Worm (Caenorhabditis elegans) whole organism, young adult: ENCODE data around the gene F38B7.10.

ENCODE experiments used
- B0261.1 ChIP-seq: sonication (generic microtip); optimal IDR thresholded peaks from 2 replicates; lab custom pipeline; 2016; ENCODE audit warnings: mild to moderate bottlenecking, missing genetic modification characterization, moderate library complexity, missing compliant biosample characterization
- F33H1.4 ChIP-seq: fragments of 200-800 bp; sonication (Bioruptor generic); IDR thresholded peaks from 2 replicates; pipeline ENCODE4 v1.3.6; 2022; ENCODE audit warnings: missing genetic modification reagents, missing genetic modification characterization, missing compliant biosample characterization
- T07F8.4 ChIP-seq: sonication (generic microtip); optimal IDR thresholded peaks from 2 replicates; lab custom pipeline; 2016; ENCODE audit warnings: mild to moderate bottlenecking, missing genetic modification characterization, moderate library complexity, missing compliant biosample characterization
- T26A5.8 ChIP-seq: sonication (generic microtip); optimal IDR thresholded peaks from 2 replicates; lab custom pipeline; 2016; ENCODE audit warnings: missing genetic modification characterization, missing compliant biosample characterization
- Y53G8AR.9 ChIP-seq: fragments of 200-800 bp; sonication (Bioruptor generic); conservative IDR thresholded peaks from 2 replicates; pipeline ENCODE4 v1.3.6; 2022; ENCODE audit warnings: missing genetic modification reagents, missing genetic modification characterization, missing compliant biosample characterization
- ZK185.1 ChIP-seq: sonication (generic microtip); optimal IDR thresholded peaks from 2 replicates; lab custom pipeline; 2016; ENCODE audit warnings: mild to moderate bottlenecking, missing genetic modification characterization, missing compliant biosample characterization; ENCODE audit not compliant: poor library complexity, severe bottlenecking
- akir-1 ChIP-seq: fragments of 200-800 bp; sonication (Bioruptor generic); optimal IDR thresholded peaks from 2 replicates; lab custom pipeline; 2018; ENCODE audit warnings: mild to moderate bottlenecking, missing genetic modification characterization, moderate library complexity, missing compliant biosample characterization
- ama-1 ChIP-seq, 3 experiments: fragments of 150-350 bp in 1 of 3; sonication (generic microtip) in 2 of 3; optimal IDR thresholded peaks; 2 replicates each; lab custom pipeline; 2014 to 2018; ENCODE audit warnings: missing biosample characterization in 2 of 3, missing genetic modification characterization in 2 of 3, missing genetic modification reagents in 2 of 3
- aptf-3 ChIP-seq: fragments of 200-800 bp; sonication (Bioruptor generic); IDR thresholded peaks from 2 replicates; pipeline ENCODE4 v1.3.6; 2022; ENCODE audit warnings: missing genetic modification characterization, missing compliant biosample characterization
- athp-1 ChIP-seq: sonication (generic microtip); optimal IDR thresholded peaks from 2 replicates; lab custom pipeline; 2017; ENCODE audit warnings: mild to moderate bottlenecking, missing genetic modification characterization, missing compliant biosample characterization
- attf-6 ChIP-seq: fragments of 200-800 bp; sonication (Bioruptor generic); IDR thresholded peaks from 2 replicates; pipeline ENCODE4 v1.3.6; 2022; ENCODE audit warnings: missing genetic modification reagents, missing genetic modification characterization, missing compliant biosample characterization
- bed-2 ChIP-seq: fragments of 200-800 bp; sonication (Bioruptor generic); IDR thresholded peaks from 2 replicates; pipeline ENCODE4 v1.3.6; 2022; ENCODE audit warnings: missing genetic modification reagents, missing genetic modification characterization, missing compliant biosample characterization
- cebp-1 ChIP-seq, 2 experiments: fragments of 200-800 bp in 1 of 2; sonication (Bioruptor generic) in 1 of 2; sonication (generic microtip) in 1 of 2; IDR thresholded peaks in 1 of 2; optimal IDR thresholded peaks in 1 of 2; 2 replicates each; pipeline versions ENCODE4 v1.3.6 to Lab custom; 2017 to 2022; ENCODE audit warnings: missing compliant biosample characterization in 2 of 2, missing genetic modification characterization in 2 of 2, mild to moderate bottlenecking in 1 of 2, missing genetic modification reagents in 1 of 2, moderate library complexity in 1 of 2
- cebp-2 ChIP-seq: fragments of 200-800 bp; sonication (Bioruptor generic); IDR thresholded peaks from 2 replicates; pipeline ENCODE4 v1.3.6; 2022; ENCODE audit warnings: missing genetic modification characterization, missing compliant biosample characterization
- ceh-58 ChIP-seq: fragments of 200-800 bp; sonication (Bioruptor generic); IDR thresholded peaks from 2 replicates; pipeline ENCODE4 v1.3.6; 2022; ENCODE audit warnings: missing genetic modification characterization, missing compliant biosample characterization
- ceh-91 ChIP-seq: fragments of 200-800 bp; sonication (Bioruptor generic); IDR thresholded peaks from 2 replicates; pipeline ENCODE4 v1.3.6; 2022; ENCODE audit warnings: missing genetic modification reagents, missing genetic modification characterization, missing compliant biosample characterization
- dox-1 ChIP-seq: fragments of 200-800 bp; sonication (Bioruptor generic); IDR thresholded peaks from 2 replicates; pipeline ENCODE4 v1.3.6; 2022; ENCODE audit warnings: missing genetic modification reagents, missing genetic modification characterization, missing compliant biosample characterization
- egl-18 ChIP-seq: fragments of 200-800 bp; sonication (Bioruptor generic); IDR thresholded peaks from 2 replicates; pipeline ENCODE4 v1.3.6; 2022; ENCODE audit warnings: missing genetic modification reagents, missing genetic modification characterization, missing compliant biosample characterization
- egrh-3 ChIP-seq: fragments of 200-800 bp; sonication (Bioruptor generic); IDR thresholded peaks from 2 replicates; pipeline ENCODE4 v1.3.6; 2022; ENCODE audit warnings: missing genetic modification reagents, missing genetic modification characterization, missing compliant biosample characterization
- ets-4 ChIP-seq: fragments of 200-800 bp; sonication (Bioruptor generic); optimal IDR thresholded peaks from 2 replicates; lab custom pipeline; 2018; ENCODE audit warnings: mild to moderate bottlenecking, missing genetic modification characterization, missing compliant biosample characterization
- hmg-1.2 ChIP-seq: fragments of 200-800 bp; sonication (Bioruptor generic); IDR thresholded peaks from 2 replicates; pipeline ENCODE4 v1.3.6; 2022; ENCODE audit warnings: missing genetic modification reagents, missing genetic modification characterization, missing compliant biosample characterization
- hmg-20 ChIP-seq: fragments of 200-800 bp; sonication (Bioruptor generic); IDR thresholded peaks from 2 replicates; pipeline ENCODE4 v1.3.6; 2022; ENCODE audit warnings: missing genetic modification reagents, missing genetic modification characterization, missing compliant biosample characterization
- let-607 ChIP-seq, 2 experiments: fragments of 200-800 bp in 1 of 2; sonication (Bioruptor generic) in 1 of 2; sonication (generic microtip) in 1 of 2; optimal IDR thresholded peaks; 2 replicates each; lab custom pipeline; 2016 to 2018; ENCODE audit warnings: mild to moderate bottlenecking in 2 of 2, missing compliant biosample characterization in 2 of 2, missing genetic modification characterization in 2 of 2, moderate library complexity in 2 of 2, missing genotype in 1 of 2
- lin-26 ChIP-seq: fragments of 200-800 bp; sonication (Bioruptor generic); IDR thresholded peaks from 2 replicates; pipeline ENCODE4 v1.3.6; 2022; ENCODE audit warnings: missing genetic modification reagents, missing genetic modification characterization, missing compliant biosample characterization
- lin-35 ChIP-seq, 3 experiments: fragments of 150-350 bp in 2 of 3; sonication (generic microtip) in 1 of 3; optimal IDR thresholded peaks; 2 replicates each; lab custom pipeline; 2014 to 2018; ENCODE audit warnings: missing biosample characterization in 3 of 3, missing genetic modification characterization in 3 of 3, missing genetic modification reagents in 3 of 3
- lir-1 ChIP-seq: fragments of 200-800 bp; sonication (Bioruptor generic); conservative IDR thresholded peaks from 2 replicates; pipeline ENCODE4 v1.3.6; 2022; ENCODE audit warnings: missing genetic modification reagents, missing genetic modification characterization, missing compliant biosample characterization
- lsy-27 ChIP-seq: sonication (generic microtip); optimal IDR thresholded peaks from 2 replicates; lab custom pipeline; 2017; ENCODE audit warnings: missing genetic modification characterization, mild to moderate bottlenecking, missing compliant biosample characterization, antibody characterized with exemption, missing genotype, borderline replicate concordance; ENCODE audit not compliant: insufficient read depth
- mcd-1 ChIP-seq: fragments of 200-800 bp; sonication (Bioruptor generic); IDR thresholded peaks from 2 replicates; pipeline ENCODE4 v1.3.6; 2022; ENCODE audit warnings: missing genetic modification reagents, missing genetic modification characterization, missing compliant biosample characterization
- nfya-1 ChIP-seq: sonication (generic microtip); optimal IDR thresholded peaks from 2 replicates; lab custom pipeline; 2017; ENCODE audit warnings: antibody characterized with exemption, missing compliant biosample characterization, missing genetic modification characterization, borderline replicate concordance; ENCODE audit not compliant: insufficient read depth
- nhr-120 ChIP-seq: fragments of 200-800 bp; sonication (Bioruptor generic); IDR thresholded peaks from 2 replicates; pipeline ENCODE4 v1.3.6; 2022; ENCODE audit warnings: missing genetic modification characterization, missing compliant biosample characterization
- nhr-27 ChIP-seq: fragments of 200-800 bp; sonication (Bioruptor generic); optimal IDR thresholded peaks from 2 replicates; lab custom pipeline; 2018; ENCODE audit warnings: mild to moderate bottlenecking, missing genetic modification characterization, moderate library complexity, missing compliant biosample characterization
- nhr-80 ChIP-seq: sonication (generic microtip); optimal IDR thresholded peaks from 2 replicates; lab custom pipeline; 2016; ENCODE audit warnings: missing genetic modification characterization, missing compliant biosample characterization
- rcor-1 ChIP-seq: fragments of 200-800 bp; sonication (Bioruptor generic); IDR thresholded peaks from 2 replicates; pipeline ENCODE4 v1.3.6; 2022; ENCODE audit warnings: missing genetic modification reagents, missing genetic modification characterization, missing compliant biosample characterization
- rec-8 ChIP-seq, 2 experiments: sonication (generic microtip); optimal IDR thresholded peaks; 2 replicates each; lab custom pipeline; 2016; ENCODE audit warnings: mild to moderate bottlenecking in 2 of 2, missing genetic modification characterization in 2 of 2, missing genetic modification reagents in 2 of 2, missing genotype in 2 of 2, missing biosample characterization in 1 of 2, missing compliant biosample characterization in 1 of 2, moderate library complexity in 1 of 2
- rpc-1 ChIP-seq, 2 experiments: fragments of 150-350 bp in 1 of 2; sonication (generic microtip) in 1 of 2; optimal IDR thresholded peaks; 2 replicates each; lab custom pipeline; 2014 to 2018; ENCODE audit warnings: missing biosample characterization in 1 of 2, missing genetic modification characterization in 1 of 2, missing genetic modification reagents in 1 of 2, missing genotype in 1 of 2
- sea-2 ChIP-seq: fragments of 200-800 bp; sonication (Bioruptor generic); IDR thresholded peaks from 2 replicates; pipeline ENCODE4 v1.3.6; 2022; ENCODE audit warnings: missing genetic modification characterization, missing compliant biosample characterization
- somi-1 ChIP-seq: fragments of 200-800 bp; sonication (Bioruptor generic); optimal IDR thresholded peaks from 2 replicates; lab custom pipeline; 2018; ENCODE audit warnings: mild to moderate bottlenecking, missing genetic modification characterization, missing compliant biosample characterization
- unc-130 ChIP-seq: sonication (generic microtip); optimal IDR thresholded peaks from 2 replicates; lab custom pipeline; 2016; ENCODE audit warnings: missing genetic modification reagents, missing genetic modification characterization, missing compliant biosample characterization
- zfh-2 ChIP-seq: fragments of 200-800 bp; sonication (Bioruptor generic); conservative IDR thresholded peaks from 2 replicates; pipeline ENCODE4 v1.3.6; 2022; ENCODE audit warnings: missing genetic modification reagents, missing genetic modification characterization, missing compliant biosample characterization
- ztf-25 ChIP-seq: fragments of 200-800 bp; sonication (Bioruptor generic); IDR thresholded peaks from 2 replicates; pipeline ENCODE4 v1.3.6; 2022; ENCODE audit warnings: missing genetic modification reagents, missing genetic modification characterization, missing compliant biosample characterization
- ztf-26 ChIP-seq: sonication (generic microtip); optimal IDR thresholded peaks from 2 replicates; lab custom pipeline; 2017; ENCODE audit warnings: missing genetic modification characterization, missing compliant biosample characterization

F38B7.10 gene

ce11 chrV:11533365-11533949 lies 11.9 kb upstream of the F38B7.10 start (continued):
- TF ChIP-seq T07F8.4, result no peak
- TF ChIP-seq ztf-26 (tag; lab: Kevin White, UChicago), result no peak
- TF ChIP-seq nfya-1 (tag; lab: Kevin White, UChicago), result no peak
- TF ChIP-seq mcd-1 (GFP tag; lab: Robert Waterston, UW), result no peak
- TF ChIP-seq cebp-2 (GFP tag; lab: Robert Waterston, UW), result no peak
- TF ChIP-seq attf-6 (GFP tag; lab: Robert Waterston, UW), result no peak
- TF ChIP-seq rec-8 (tag; optimal IDR thresholded peaks at IDR 0.05; lab: Kevin White, UChicago), result no peak
- 0 out of 2 replicates have a peak, but pooled peaks have one; percentile 14 for TF ChIP-seq Y53G8AR.9 (GFP tag; lab: Robert Waterston, UW)
- TF ChIP-seq ceh-91 (GFP tag; lab: Robert Waterston, UW), result no peak
- TF ChIP-seq T26A5.8, result no peak
- no peak for TF ChIP-seq egrh-3 (GFP tag; lab: Robert Waterston, UW)
- TF ChIP-seq F33H1.4 (GFP tag; lab: Robert Waterston, UW), result no peak
- no peak for TF ChIP-seq dox-1 (GFP tag; lab: Robert Waterston, UW)
- TF ChIP-seq hmg-20 (GFP tag; lab: Robert Waterston, UW), result no peak

- TF ChIP-seq ets-4 (GFP tag; lab: Kevin White, UChicago), result peak; percentile 30
- TF ChIP-seq lir-1 (GFP tag; lab: Robert Waterston, UW), result no peak
- TF ChIP-seq rcor-1 (GFP tag; lab: Robert Waterston, UW), result peak; percentile 14; the same call in 1 of the 2 replicates
- TF ChIP-seq athp-1 (tag; lab: Kevin White, UChicago), result no peak
- TF ChIP-seq sea-2, result 0 out of 2 replicates have a peak, but pooled peaks have one; percentile 7
- TF ChIP-seq somi-1, result no peak
- no peak for TF ChIP-seq cebp-1 (GFP tag; IDR thresholded peaks at IDR 0.05; lab: Robert Waterston, UW)
- TF ChIP-seq cebp-1 (tag; optimal IDR thresholded peaks at IDR 0.05; lab: Kevin White, UChicago), result peak; percentile 33
- TF ChIP-seq ama-1 (optimal IDR thresholded peaks at IDR 0.05; lab: Kevin White, UChicago), result no peak
- TF ChIP-seq ama-1 (GFP tag; optimal IDR thresholded peaks at IDR 0.05; lab: Kevin White, UChicago), result peak in 1 of 2 experiments; percentile 4
- TF ChIP-seq lin-35 (GFP tag; optimal IDR thresholded peaks at IDR 0.05; lab: Kevin White, UChicago), result peak in 1 of 3 experiments; percentile 22
- no peak for TF ChIP-seq bed-2
- TF ChIP-seq nhr-80 (tag; lab: Kevin White, UChicago), result peak; percentile 85
- no peak for TF ChIP-seq akir-1 (GFP tag; lab: Kevin White, UChicago)
- peak; percentile 2 for TF ChIP-seq lsy-27 (tag; lab: Kevin White, UChicago)
- no peak for TF ChIP-seq T07F8.4
- TF ChIP-seq, all 124 proteins: peak for 8
Observed at ce11 chrV:11534495-11535189, 10.7 kb upstream of the F38B7.10 start.

- no peak for TF ChIP-seq ztf-25 (GFP tag; lab: Robert Waterston, UW)
- no peak for TF ChIP-seq lin-26
- peak; percentile 16; the same call in 1 of the 2 replicates for TF ChIP-seq hmg-1.2 (GFP tag; lab: Robert Waterston, UW)
- no peak for TF ChIP-seq let-607 (tag; optimal IDR thresholded peaks at IDR 0.05; lab: Kevin White, UChicago)
- TF ChIP-seq T07F8.4, result no peak
- TF ChIP-seq ZK185.1 (tag; lab: Kevin White, UChicago), result no peak
- TF ChIP-seq egl-18 (GFP tag; lab: Robert Waterston, UW), result no peak
- TF ChIP-seq rpc-1 (optimal IDR thresholded peaks at IDR 0.05; lab: Kevin White, UChicago), result no peak
- TF ChIP-seq rpc-1 (tag; optimal IDR thresholded peaks at IDR 0.05; lab: Kevin White, UChicago), result no peak
- no peak for TF ChIP-seq nhr-27 (tag; lab: Kevin White, UChicago)
- TF ChIP-seq F33H1.4 (GFP tag; lab: Robert Waterston, UW), result no peak
- peak; percentile 55 for TF ChIP-seq Y53G8AR.9 (GFP tag; lab: Robert Waterston, UW)
- no peak for TF ChIP-seq B0261.1
- TF ChIP-seq unc-130, result no peak
- no peak for TF ChIP-seq athp-1 (tag; lab: Kevin White, UChicago)
- no peak for TF ChIP-seq aptf-3
- no peak for TF ChIP-seq ceh-58 (GFP tag; lab: Robert Waterston, UW)
- 0 out of 2 replicates have a peak, but pooled peaks have one; percentile 22 for TF ChIP-seq zfh-2 (GFP tag; lab: Robert Waterston, UW)
- no peak for TF ChIP-seq nhr-120 (GFP tag; lab: Robert Waterston, UW)
Observed at ce11 chrV:11535504-11536062, 9.7 kb upstream of the F38B7.10 start.
